Worm (Caenorhabditis elegans): ENCODE measurements around the gene sri-29.

ce11 chrII:3064631-3065030, 20.5 kb downstream of the sri-29 start:
- TF ChIP-seq F23B12.7 (tag; optimal IDR thresholded peaks at IDR 0.05; ENCODE audit: insufficient read depth) (no peak), zim-3 (tag; optimal IDR thresholded peaks at IDR 0.05) (no peak), unc-130 (GFP tag; optimal IDR thresholded peaks at IDR 0.05) (no peak), madf-8 (GFP tag; conservative IDR thresholded peaks at IDR 0.05) (no peak), F49E8.2 (tag; optimal IDR thresholded peaks at IDR 0.05; ENCODE audit: insufficient read depth) (no peak), aptf-3 (GFP tag; IDR thresholded peaks at IDR 0.05) (no peak), Y95B8A.8 (GFP tag; IDR thresholded peaks at IDR 0.05) (no peak), nhr-80 (tag; optimal IDR thresholded peaks at IDR 0.05) (no peak), unc-62 (GFP tag; optimal IDR thresholded peaks at IDR 0.05) (no peak), sptf-2 (GFP tag; optimal IDR thresholded peaks at IDR 0.05) (no peak), ztf-22 (GFP tag; optimal IDR thresholded peaks at IDR 0.05) (no peak), dox-1 (GFP tag; IDR thresholded peaks at IDR 0.05) (no peak), lag-1 (GFP tag; IDR thresholded peaks at IDR 0.05) (no peak), efl-1 (GFP tag; optimal IDR thresholded peaks at IDR 0.05) (no peak)
